Fruit fly (Drosophila melanogaster) Kc167 (cell line): Measurements from ENCODE around the gene kuz.

Experiments used
- Myc ChIP-seq: fragments of >200 bp; optimal IDR thresholded peaks from 2 replicates; lab custom pipeline; 2017; ENCODE audit warnings: missing external identifiers
- Sin3A ChIP-seq: fragments of >200 bp; optimal IDR thresholded peaks from 2 replicates; lab custom pipeline; 2018; ENCODE audit warnings: missing external identifiers
- h ChIP-seq: fragments of >200 bp; optimal IDR thresholded peaks from 3 replicates; lab custom pipeline; 2018; ENCODE audit warnings: missing external identifiers
- insv ChIP-seq: fragments of >200 bp; optimal IDR thresholded peaks from 3 replicates; lab custom pipeline; 2018; ENCODE audit warnings: missing external identifiers
- psq ChIP-seq: fragments of >200 bp; optimal IDR thresholded peaks from 2 replicates; lab custom pipeline; 2017; ENCODE audit warnings: missing external identifiers
- ttk ChIP-seq: sonication (Bioruptor generic); optimal IDR thresholded peaks from 2 replicates; lab custom pipeline; 2017; ENCODE audit warnings: missing external identifiers

kuz gene

DNA sequence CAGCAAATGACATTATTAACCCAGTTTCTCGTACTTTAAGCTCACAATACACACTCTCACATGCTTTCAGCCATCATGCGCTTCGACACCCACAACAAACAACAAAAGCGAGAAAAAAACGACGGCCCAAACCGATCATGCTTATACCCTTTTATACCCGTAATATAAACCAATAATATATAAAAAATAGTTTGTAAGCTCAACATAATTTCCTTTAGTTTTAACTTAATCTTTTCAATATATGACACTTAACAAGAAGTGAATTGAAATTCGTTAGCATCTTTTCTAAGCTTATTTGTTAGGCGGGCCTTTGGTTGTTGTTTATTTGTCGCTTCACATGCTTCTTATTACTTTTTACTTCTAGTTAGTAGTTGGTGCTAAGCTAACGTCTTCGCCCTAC is 36.7 kb downstream of the kuz start:
- TF ChIP-seq Myc (lab: Kevin White, UChicago) (no peak), insv (no peak)

- TF ChIP-seq ttk (no peak), Myc (lab: Kevin White, UChicago) (no peak), psq (lab: Kevin White, UChicago) (no peak), insv (no peak), Sin3A (lab: Kevin White, UChicago) (no peak), h (lab: Kevin White, UChicago) (no peak)
Observed at dm6 chr2L:13591393-13591792, 41.5 kb downstream of the kuz start.

DNA sequence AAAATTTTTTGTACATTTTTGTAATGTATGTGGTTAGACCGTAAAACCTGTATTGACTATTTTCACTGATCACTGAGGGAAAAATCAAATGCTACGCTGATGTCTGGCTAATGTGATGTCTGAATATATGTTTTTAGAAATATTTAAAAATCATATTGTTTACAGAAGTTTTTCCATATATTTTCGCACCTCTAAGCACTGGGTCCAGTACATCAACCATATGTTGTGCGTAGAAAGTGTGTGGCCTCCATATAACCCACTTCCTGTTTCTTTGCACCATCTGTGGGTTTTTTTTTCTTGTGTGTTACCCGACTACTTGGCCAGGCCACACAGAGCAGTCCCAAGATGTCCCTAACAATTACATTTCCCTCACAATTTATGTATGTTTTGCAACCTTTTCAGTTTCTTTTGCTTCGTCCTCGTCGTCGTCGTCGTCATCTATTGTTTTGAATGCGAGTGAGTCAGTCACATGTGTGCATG is 47.2 kb downstream of the kuz start, which contains the start of gene CG9254:
TSS of gene CG9254 (minus strand) at position 51 of the 480 bp plus-strand sequence.
- TF ChIP-seq psq (lab: Kevin White, UChicago) (no peak), ttk (no peak), Myc (lab: Kevin White, UChicago) (no peak), insv (no peak), h (lab: Kevin White, UChicago) (no peak), Sin3A (lab: Kevin White, UChicago) (no peak)

DNA sequence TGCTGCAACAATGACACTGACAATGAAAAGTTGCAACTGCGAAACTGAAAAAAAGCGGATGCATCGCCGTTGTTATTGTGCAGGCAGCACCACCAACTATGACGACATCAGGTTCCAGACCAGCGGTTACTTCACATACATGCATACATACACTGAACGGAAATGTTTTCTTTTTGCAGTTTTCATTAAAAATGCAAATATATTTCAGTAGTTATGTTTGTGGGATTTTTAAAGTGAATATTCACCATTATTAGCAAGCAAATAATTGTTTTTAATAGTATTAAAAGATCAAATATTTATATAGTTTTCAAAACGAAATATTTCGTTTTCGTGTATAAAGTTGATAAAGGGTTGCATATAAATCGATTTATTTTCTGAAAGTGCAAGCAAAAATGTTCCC is 61.9 kb downstream of the kuz start:
- no peak for TF ChIP-seq h (lab: Kevin White, UChicago)
- TF ChIP-seq Sin3A (lab: Kevin White, UChicago): no peak
- TF ChIP-seq Myc (lab: Kevin White, UChicago): no peak
- TF ChIP-seq insv: no peak
- TF ChIP-seq ttk: no peak
- no peak for TF ChIP-seq psq (lab: Kevin White, UChicago)

DNA sequence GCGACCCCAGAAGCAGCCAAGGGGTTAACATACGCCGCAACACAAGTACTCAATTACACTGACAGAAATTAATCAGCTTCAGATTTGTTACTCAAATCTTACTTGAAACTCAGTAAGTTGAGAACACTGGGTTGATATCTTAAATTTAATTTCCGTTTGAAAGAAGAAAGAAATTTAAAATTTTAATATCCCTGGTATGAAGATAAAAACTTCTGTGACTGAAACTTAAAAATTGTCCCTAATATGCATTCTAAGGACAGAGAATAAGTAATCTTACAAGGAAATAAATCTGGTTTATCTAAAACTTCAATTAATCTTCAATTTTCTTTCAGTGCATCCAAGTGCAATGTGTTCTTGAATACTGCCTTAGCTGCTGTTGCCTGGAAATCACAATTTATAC is 63.8 kb downstream of the kuz start:
- TF ChIP-seq ttk (no peak), insv (no peak), Sin3A (lab: Kevin White, UChicago) (no peak), Myc (lab: Kevin White, UChicago) (no peak), psq (lab: Kevin White, UChicago) (no peak), h (lab: Kevin White, UChicago) (no peak)

- no peak for TF ChIP-seq Sin3A (lab: Kevin White, UChicago)
- no peak for TF ChIP-seq psq (lab: Kevin White, UChicago)
- no peak for TF ChIP-seq h (lab: Kevin White, UChicago)
- TF ChIP-seq ttk: no peak
- no peak for TF ChIP-seq insv
- TF ChIP-seq Myc (lab: Kevin White, UChicago): no peak
Observed at dm6 chr2L:13615617-13616016, 65.7 kb downstream of the kuz start.

DNA sequence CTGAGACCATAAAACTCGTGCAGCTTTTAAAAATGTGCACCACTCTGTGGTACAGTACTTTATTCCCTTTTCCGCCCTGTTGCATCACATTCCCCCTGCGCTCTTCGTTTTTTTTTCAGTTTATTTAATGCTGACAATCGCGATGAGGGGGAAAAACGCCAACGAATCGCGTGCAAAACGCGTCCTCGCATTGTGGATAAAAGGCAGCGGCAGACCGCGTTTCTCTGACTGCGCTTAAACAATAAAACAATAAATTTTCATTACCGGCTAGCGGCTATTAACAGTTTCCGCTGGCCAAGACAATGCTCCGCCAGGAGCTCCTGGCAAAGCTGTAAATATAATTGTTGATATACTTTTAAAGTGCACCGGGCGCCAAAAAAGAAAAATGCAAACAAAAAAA is 80.0 kb downstream of the kuz start:
- TF ChIP-seq insv: no peak
- no peak for TF ChIP-seq ttk
- TF ChIP-seq h (lab: Kevin White, UChicago): no peak
- no peak for TF ChIP-seq psq (lab: Kevin White, UChicago)
- TF ChIP-seq Myc (lab: Kevin White, UChicago): no peak
- no peak for TF ChIP-seq Sin3A (lab: Kevin White, UChicago)

dm6 chr2L:13640502-13640949 is 90.6 kb downstream of the kuz start:
- no peak for TF ChIP-seq h (lab: Kevin White, UChicago)
- no peak for TF ChIP-seq Sin3A (lab: Kevin White, UChicago)
- TF ChIP-seq insv: no peak
- TF ChIP-seq ttk: no peak
- no peak for TF ChIP-seq Myc (lab: Kevin White, UChicago)
- TF ChIP-seq psq (lab: Kevin White, UChicago): no peak

DNA sequence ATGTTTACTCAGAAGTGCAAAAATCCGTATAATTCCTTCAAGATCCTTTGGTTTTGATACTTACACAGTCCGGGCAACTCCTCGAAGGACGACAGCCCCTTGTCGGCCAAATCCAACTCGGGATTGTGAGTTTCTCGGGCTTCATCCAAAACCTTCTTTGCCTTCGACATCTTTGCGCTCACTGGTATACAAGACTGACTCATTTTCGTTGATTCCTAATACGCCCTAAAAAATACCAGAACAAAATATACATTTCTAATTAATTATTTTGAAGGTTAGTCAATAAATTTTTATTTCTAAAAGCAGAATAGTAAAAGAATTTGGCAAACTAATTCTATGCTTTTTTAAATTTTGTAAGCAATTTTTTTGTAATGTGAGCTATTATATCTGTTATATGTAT is 91.1 kb downstream of the kuz start:
- TF ChIP-seq psq (lab: Kevin White, UChicago) (no peak), Myc (lab: Kevin White, UChicago) (no peak), ttk (no peak), Sin3A (lab: Kevin White, UChicago) (no peak), h (lab: Kevin White, UChicago) (no peak), insv (no peak)

- no peak for TF ChIP-seq psq (lab: Kevin White, UChicago)
- no peak for TF ChIP-seq ttk
- TF ChIP-seq insv: no peak
- no peak for TF ChIP-seq Sin3A (lab: Kevin White, UChicago)
- no peak for TF ChIP-seq Myc (lab: Kevin White, UChicago)
- TF ChIP-seq h (lab: Kevin White, UChicago): no peak
Observed at dm6 chr2L:13641887-13642826, 92.2 kb downstream of the kuz start, which contains the start of gene ics. TSS of gene ics (minus strand) at chr2L:13642602.

DNA sequence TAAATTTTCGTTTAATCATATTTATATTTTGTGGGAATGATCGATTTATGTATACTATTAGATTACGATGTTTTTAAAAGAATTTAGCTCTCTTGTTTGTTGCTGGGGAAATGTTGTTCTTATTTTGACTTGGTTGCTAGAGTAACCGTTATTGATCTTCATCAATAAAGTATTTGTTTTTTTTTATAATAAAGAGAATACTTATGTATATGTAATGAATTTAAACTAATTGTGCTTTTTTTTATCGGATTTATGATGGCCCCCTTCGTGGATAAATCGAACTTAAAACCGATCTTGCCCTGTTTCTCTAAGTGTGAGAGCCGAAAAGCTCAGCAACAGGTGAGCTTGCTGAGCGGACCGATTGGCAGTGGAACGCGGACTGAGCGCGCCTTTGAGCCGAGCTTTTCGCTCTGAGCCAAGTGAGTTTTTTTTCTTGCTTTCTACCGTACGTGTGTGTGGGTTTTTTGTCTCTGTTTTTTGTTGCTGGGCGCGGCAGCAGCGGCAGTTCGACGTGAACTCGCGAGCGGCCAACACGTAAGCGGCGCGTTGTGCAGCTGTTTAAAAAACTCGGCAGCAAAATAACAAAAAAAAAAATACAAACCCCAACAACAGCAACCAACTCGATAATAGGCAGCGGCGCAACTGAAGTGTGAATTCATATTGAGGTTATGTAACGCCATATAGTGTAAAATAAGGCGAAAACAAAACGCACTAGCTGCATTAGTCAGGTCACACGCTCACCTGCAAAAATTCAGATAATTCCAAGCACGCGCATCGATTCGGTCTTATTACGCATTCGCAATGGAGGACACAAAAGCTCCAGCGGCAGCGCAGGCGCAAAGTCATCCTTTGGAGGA is 115.3 kb downstream of the kuz start, which contains the start of gene CG18507:
TSS of gene CG18507 (plus strand) at position 501 of the 857 bp plus-strand sequence.
- TF ChIP-seq insv: no peak
- TF ChIP-seq ttk: no peak
- TF ChIP-seq Myc (lab: Kevin White, UChicago): no peak
- no peak for TF ChIP-seq psq (lab: Kevin White, UChicago)
- no peak for TF ChIP-seq h (lab: Kevin White, UChicago)
- TF ChIP-seq Sin3A (lab: Kevin White, UChicago): no peak
